In the genomic region with DNA sequence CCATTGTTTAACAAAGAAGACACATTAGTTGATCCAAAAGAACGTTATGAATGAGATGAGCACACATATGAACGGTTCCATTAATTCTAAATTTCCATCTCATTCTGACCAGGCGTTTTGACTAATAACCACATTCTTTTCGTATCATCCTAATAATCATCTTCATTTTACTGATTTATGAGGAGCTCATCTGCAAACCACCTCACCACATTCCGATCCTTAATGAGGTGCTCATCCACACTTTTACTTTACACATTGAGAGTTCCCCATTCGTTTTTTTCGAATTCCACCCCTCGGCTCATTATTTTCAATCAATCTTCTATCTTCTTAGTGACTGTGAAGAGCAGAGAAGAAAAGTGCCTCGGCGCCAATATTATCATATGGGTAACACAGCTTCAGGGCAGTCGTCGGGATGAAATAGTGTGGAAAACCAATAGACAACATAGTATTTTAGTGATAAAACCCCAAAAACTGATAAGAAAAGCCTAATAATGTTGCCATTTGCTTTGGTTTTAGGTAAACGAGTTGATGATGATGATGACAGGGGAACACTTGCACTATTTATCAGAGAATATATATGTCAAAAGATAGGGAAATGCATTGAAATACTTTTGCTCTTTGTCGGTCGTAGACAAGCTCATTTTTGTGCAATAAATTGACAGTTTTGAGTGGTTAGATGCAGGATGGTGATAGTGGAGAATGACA, we compare ENCODE assay signal across 2 worm cellular contexts.
A peak's percentile ranks its signal among the peaks of the same experiment; 100 is the strongest.
TF ChIP-seq lines count a peak whose summit lies in the region.

No protein-coding gene starts in this region.

TF ChIP-seq in whole organism, L4 larva, 104 proteins besides CTCF, POLR2A, EP300 and RAD21 (continued from another document):
- no peak for TF ChIP-seq set-16 (GFP tag; IDR thresholded peaks at IDR 0.05; lab: Robert Waterston, UW)
- TF ChIP-seq unc-39 (tag; optimal IDR thresholded peaks at IDR 0.05; lab: Kevin White, UChicago), result no peak
- no peak for TF ChIP-seq rbr-2 (tag; optimal IDR thresholded peaks at IDR 0.05; lab: Kevin White, UChicago)
- no peak for TF ChIP-seq ztf-11 (tag; optimal IDR thresholded peaks at IDR 0.05; lab: Kevin White, UChicago)
- peak; percentile 100 for TF ChIP-seq dmd-6 (GFP tag; IDR thresholded peaks at IDR 0.05; lab: Robert Waterston, UW)
- no peak for TF ChIP-seq nhr-76 (tag; optimal IDR thresholded peaks at IDR 0.05; lab: Kevin White, UChicago)
- peak; percentile 64 for TF ChIP-seq jun-1 (tag; optimal IDR thresholded peaks at IDR 0.05; lab: Kevin White, UChicago)
- TF ChIP-seq dve-1 (tag; optimal IDR thresholded peaks at IDR 0.05; lab: Kevin White, UChicago; ENCODE audit: insufficient read depth), result peak; percentile 96
- peak; percentile 55 for TF ChIP-seq nhr-10 (tag; optimal IDR thresholded peaks at IDR 0.05; lab: Kevin White, UChicago)
- no peak for TF ChIP-seq zip-11 (GFP tag; IDR thresholded peaks at IDR 0.05; lab: Robert Waterston, UW)
- TF ChIP-seq nhr-41 (GFP tag; IDR thresholded peaks at IDR 0.05; lab: Robert Waterston, UW), result peak; percentile 78; the same call in 1 of the 2 replicates
- TF ChIP-seq ces-1 (GFP tag; optimal IDR thresholded peaks at IDR 0.05; lab: Kevin White, UChicago), result no peak
- TF ChIP-seq Y105C5A.15 (GFP tag; IDR thresholded peaks at IDR 0.05; lab: Robert Waterston, UW), result no peak
- TF ChIP-seq zag-1 (tag; optimal IDR thresholded peaks at IDR 0.05; lab: Kevin White, UChicago), result no peak
- TF ChIP-seq vab-7 (GFP tag; IDR thresholded peaks at IDR 0.05; lab: Robert Waterston, UW), result no peak
- TF ChIP-seq hlh-30 (tag; optimal IDR thresholded peaks at IDR 0.05; lab: Kevin White, UChicago; ENCODE audit: insufficient read depth), result peak; percentile 40
- no peak for TF ChIP-seq F26F4.8 (GFP tag; conservative IDR thresholded peaks at IDR 0.05; lab: Robert Waterston, UW)
- no peak for TF ChIP-seq Y75B8A.6 (GFP tag; IDR thresholded peaks at IDR 0.05; lab: Robert Waterston, UW)
- no peak for TF ChIP-seq zip-2 (tag; optimal IDR thresholded peaks at IDR 0.05; lab: Kevin White, UChicago)
- no peak for TF ChIP-seq F44E2.7 (GFP tag; IDR thresholded peaks at IDR 0.05; lab: Robert Waterston, UW)
- no peak for TF ChIP-seq spr-3 (GFP tag; optimal IDR thresholded peaks at IDR 0.05; lab: Kevin White, UChicago)
- no peak for TF ChIP-seq fos-1 (tag; optimal IDR thresholded peaks at IDR 0.05; lab: Kevin White, UChicago)
- peak; percentile 99 for TF ChIP-seq pqm-1 (tag; optimal IDR thresholded peaks at IDR 0.05; lab: Kevin White, UChicago)
- TF ChIP-seq cey-2 (tag; optimal IDR thresholded peaks at IDR 0.05; lab: Kevin White, UChicago; ENCODE audit: borderline replicate concordance, insufficient read depth), result peak; percentile 74
- peak; percentile 56 for TF ChIP-seq mep-1 (tag; optimal IDR thresholded peaks at IDR 0.05; lab: Kevin White, UChicago)
- TF ChIP-seq lim-7 (GFP tag; IDR thresholded peaks at IDR 0.05; lab: Robert Waterston, UW), result no peak
- TF ChIP-seq dmd-9 (GFP tag; IDR thresholded peaks at IDR 0.05; lab: Robert Waterston, UW), result no peak
- TF ChIP-seq dmd-8 (GFP tag; IDR thresholded peaks at IDR 0.05; lab: Robert Waterston, UW), result no peak
- peak; percentile 27 for TF ChIP-seq mes-2 (tag; optimal IDR thresholded peaks at IDR 0.05; lab: Kevin White, UChicago; ENCODE audit: poor library complexity, severe bottlenecking)
- TF ChIP-seq duxl-1 (tag; optimal IDR thresholded peaks at IDR 0.05; lab: Kevin White, UChicago; ENCODE audit: poor library complexity), result no peak
- no peak for TF ChIP-seq tag-97 (GFP tag; IDR thresholded peaks at IDR 0.05; lab: Robert Waterston, UW)
- peak; percentile 93 for TF ChIP-seq nhr-102 (tag; optimal IDR thresholded peaks at IDR 0.05; lab: Kevin White, UChicago)
- TF ChIP-seq madf-9 (GFP tag; conservative IDR thresholded peaks at IDR 0.05; lab: Robert Waterston, UW), result no peak
- TF ChIP-seq unc-130 (GFP tag; optimal IDR thresholded peaks at IDR 0.05; lab: Kevin White, UChicago), result no peak
- no peak for TF ChIP-seq ztf-7 (tag; optimal IDR thresholded peaks at IDR 0.05; lab: Kevin White, UChicago)
- TF ChIP-seq ceh-20 (GFP tag; IDR thresholded peaks at IDR 0.05; lab: Robert Waterston, UW), result peak; percentile 78
- no peak for TF ChIP-seq F49E8.2 (tag; optimal IDR thresholded peaks at IDR 0.05; lab: Kevin White, UChicago; ENCODE audit: borderline replicate concordance)
- TF ChIP-seq fkh-10 (GFP tag; optimal IDR thresholded peaks at IDR 0.05; lab: Kevin White, UChicago), result no peak
- no peak for TF ChIP-seq ceh-28 (tag; optimal IDR thresholded peaks at IDR 0.05; lab: Kevin White, UChicago)
- no peak for TF ChIP-seq nhr-25 (tag; optimal IDR thresholded peaks at IDR 0.05; lab: Kevin White, UChicago; ENCODE audit: borderline replicate concordance, insufficient read depth)
- peak; percentile 88 to 96 for TF ChIP-seq unc-62 (GFP tag; optimal IDR thresholded peaks at IDR 0.05 in 1 of 2; lab: Kevin White, UChicago)
- no peak for TF ChIP-seq unc-62 (tag; optimal IDR thresholded peaks at IDR 0.05; lab: Kevin White, UChicago)
- TF ChIP-seq ZK337.2 (GFP tag; IDR thresholded peaks at IDR 0.05; lab: Robert Waterston, UW), result no peak
- TF ChIP-seq nhr-77 (tag; optimal IDR thresholded peaks at IDR 0.05; lab: Kevin White, UChicago), result peak; percentile 88
- peak in 1 of 2 experiments; percentile 94 for TF ChIP-seq daf-16 (GFP tag; optimal IDR thresholded peaks at IDR 0.05; lab: Kevin White, UChicago)
- TF ChIP-seq daf-16 (tag; optimal IDR thresholded peaks at IDR 0.05; lab: Kevin White, UChicago), result peak; percentile 99
- no peak for TF ChIP-seq zfp-3 (GFP tag; conservative IDR thresholded peaks at IDR 0.05; lab: Robert Waterston, UW)

TF ChIP-seq in whole organism, young adult, 124 proteins besides CTCF, POLR2A, EP300 and RAD21 (continued from another document):
- TF ChIP-seq T07F8.4 (tag; optimal IDR thresholded peaks at IDR 0.05; lab: Kevin White, UChicago) (no peak), ceh-58 (GFP tag; IDR thresholded peaks at IDR 0.05; lab: Robert Waterston, UW) (no peak), unc-62 (GFP tag; optimal IDR thresholded peaks at IDR 0.05; lab: Kevin White, UChicago) (peak; percentile 83), pha-4 (tag; optimal IDR thresholded peaks at IDR 0.05; lab: Kevin White, UChicago) (peak; percentile 59), rpc-1 (optimal IDR thresholded peaks at IDR 0.05; lab: Kevin White, UChicago) (no peak), rpc-1 (tag; optimal IDR thresholded peaks at IDR 0.05; lab: Kevin White, UChicago) (no peak), lin-35 (GFP tag; optimal IDR thresholded peaks at IDR 0.05; lab: Kevin White, UChicago) (no peak), Y79H2A.3 (GFP tag; conservative IDR thresholded peaks at IDR 0.05; lab: Robert Waterston, UW) (no peak), ztf-25 (GFP tag; IDR thresholded peaks at IDR 0.05; lab: Robert Waterston, UW) (no peak), ets-4 (GFP tag; optimal IDR thresholded peaks at IDR 0.05; lab: Kevin White, UChicago) (peak; percentile 97), nfya-1 (tag; optimal IDR thresholded peaks at IDR 0.05; lab: Kevin White, UChicago; ENCODE audit: borderline replicate concordance, insufficient read depth) (no peak), snpc-4 (GFP tag; optimal IDR thresholded peaks at IDR 0.05; lab: Kevin White, UChicago) (no peak), snpc-4 (tag; optimal IDR thresholded peaks at IDR 0.05; lab: Kevin White, UChicago) (peak in 2 of 4 experiments; percentile 18 to 29), egl-44 (GFP tag; IDR thresholded peaks at IDR 0.05; lab: Robert Waterston, UW) (peak; percentile 60; the same call in 1 of the 2 replicates), zim-3 (tag; optimal IDR thresholded peaks at IDR 0.05; lab: Kevin White, UChicago) (no peak), T26A5.8 (tag; optimal IDR thresholded peaks at IDR 0.05; lab: Kevin White, UChicago) (no peak), mel-28 (tag; optimal IDR thresholded peaks at IDR 0.05; lab: Kevin White, UChicago; ENCODE audit: borderline replicate concordance) (no peak), dpl-1 (GFP tag; optimal IDR thresholded peaks at IDR 0.05; lab: Kevin White, UChicago) (no peak), die-1 (tag; optimal IDR thresholded peaks at IDR 0.05; lab: Kevin White, UChicago) (no peak), fkh-3 (tag; optimal IDR thresholded peaks at IDR 0.05; lab: Kevin White, UChicago) (no peak), nhr-90 (tag; optimal IDR thresholded peaks at IDR 0.05; lab: Kevin White, UChicago) (peak; percentile 76), efl-1 (GFP tag; optimal IDR thresholded peaks at IDR 0.05; lab: Kevin White, UChicago) (no peak), Y53G8AR.9 (GFP tag; conservative IDR thresholded peaks at IDR 0.05; lab: Robert Waterston, UW) (no peak), ekl-4 (GFP tag; IDR thresholded peaks at IDR 0.05; lab: Robert Waterston, UW) (no peak), ztf-6 (GFP tag; IDR thresholded peaks at IDR 0.05; lab: Robert Waterston, UW) (no peak), nfya-2 (GFP tag; IDR thresholded peaks at IDR 0.05; lab: Robert Waterston, UW) (no peak), cebp-2 (GFP tag; IDR thresholded peaks at IDR 0.05; lab: Robert Waterston, UW) (no peak), F49E8.2 (tag; optimal IDR thresholded peaks at IDR 0.05; lab: Kevin White, UChicago; ENCODE audit: insufficient read depth) (no peak), K12H6.12 (tag; optimal IDR thresholded peaks at IDR 0.05; lab: Kevin White, UChicago) (no peak), ztf-26 (tag; optimal IDR thresholded peaks at IDR 0.05; lab: Kevin White, UChicago) (no peak), mes-4 (tag; optimal IDR thresholded peaks at IDR 0.05; lab: Kevin White, UChicago) (no peak), F23B12.7 (tag; optimal IDR thresholded peaks at IDR 0.05; lab: Kevin White, UChicago; ENCODE audit: insufficient read depth) (no peak), gei-17 (GFP tag; optimal IDR thresholded peaks at IDR 0.05; lab: Kevin White, UChicago) (no peak), C17E4.6 (GFP tag; IDR thresholded peaks at IDR 0.05; lab: Robert Waterston, UW) (no peak), ztf-28 (GFP tag; IDR thresholded peaks at IDR 0.05; lab: Robert Waterston, UW) (no peak), hlh-26 (GFP tag; conservative IDR thresholded peaks at IDR 0.05; lab: Robert Waterston, UW) (no peak), ceh-40 (GFP tag; IDR thresholded peaks at IDR 0.05; lab: Robert Waterston, UW) (no peak), lin-40 (tag; optimal IDR thresholded peaks at IDR 0.05; lab: Kevin White, UChicago) (peak; percentile 56), ztf-22 (GFP tag; optimal IDR thresholded peaks at IDR 0.05; lab: Kevin White, UChicago) (peak; percentile 97), aptf-2 (GFP tag; conservative IDR thresholded peaks at IDR 0.05; lab: Robert Waterston, UW) (no peak), nhr-27 (tag; optimal IDR thresholded peaks at IDR 0.05; lab: Kevin White, UChicago) (no peak), aptf-3 (GFP tag; IDR thresholded peaks at IDR 0.05; lab: Robert Waterston, UW) (no peak), F37B4.10 (GFP tag; IDR thresholded peaks at IDR 0.05; lab: Robert Waterston, UW) (no peak), mcd-1 (GFP tag; IDR thresholded peaks at IDR 0.05; lab: Robert Waterston, UW) (no peak), madf-8 (GFP tag; conservative IDR thresholded peaks at IDR 0.05; lab: Robert Waterston, UW) (no peak), ZK185.1 (tag; optimal IDR thresholded peaks at IDR 0.05; lab: Kevin White, UChicago; ENCODE audit: poor library complexity, severe bottlenecking) (no peak)
TF ChIP-seq in whole organism, young adult: peak in this region for 20.
